Fruit fly (Drosophila melanogaster): ENCODE data around the gene wts.

wts gene

DNA sequence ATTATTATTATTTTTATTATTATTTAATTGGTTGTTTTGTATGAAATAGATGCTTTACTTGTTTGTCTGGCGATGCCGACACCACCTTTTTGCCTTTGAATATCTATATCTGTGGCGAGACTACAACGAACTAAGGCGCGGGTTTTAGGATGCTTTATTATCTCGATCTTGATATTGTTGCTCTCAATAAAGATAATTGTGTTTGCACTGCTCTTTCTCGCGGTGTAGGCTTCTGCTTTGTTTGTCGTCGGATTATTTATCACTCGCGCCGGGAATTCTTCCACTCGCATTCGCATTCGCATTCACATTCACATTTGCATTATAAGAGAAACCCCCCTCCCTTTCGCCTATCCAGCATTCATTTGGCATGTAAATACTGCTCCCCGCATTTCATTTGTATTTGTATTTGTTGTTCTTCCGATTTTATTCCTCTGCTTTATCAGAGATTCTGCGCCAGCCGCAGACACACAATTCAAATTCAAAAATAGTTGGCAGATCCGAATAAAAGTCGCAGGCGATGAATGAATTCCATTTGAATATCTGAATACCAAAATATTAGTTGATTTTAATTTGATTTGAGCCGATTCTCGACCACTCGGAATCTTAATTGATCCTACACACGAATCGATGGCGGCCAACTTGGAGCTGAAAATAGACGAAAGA lies 6.0 kb downstream of the wts start:
- TF ChIP-seq Pif1B (GFP tag; optimal IDR thresholded peaks at IDR 0.05), result no peak
- peak; percentile 40; the same call in 1 of the 2 replicates for TF ChIP-seq CG32121 (GFP tag; IDR thresholded peaks at IDR 0.05)
- TF ChIP-seq Snoo (tag; optimal IDR thresholded peaks at IDR 0.05), result peak; percentile 18
- peak; percentile 59 for TF ChIP-seq CG14655 (GFP tag; optimal IDR thresholded peaks at IDR 0.05)
- no peak for TF ChIP-seq D1 (tag; optimal IDR thresholded peaks at IDR 0.05)
- TF ChIP-seq CG8301 (tag; optimal IDR thresholded peaks at IDR 0.05), result peak; percentile 43
- TF ChIP-seq EcR (GFP tag; optimal IDR thresholded peaks at IDR 0.05), result no peak
- peak; percentile 41 for TF ChIP-seq CG17806 (tag; optimal IDR thresholded peaks at IDR 0.05)
- peak; percentile 31; the same call in 1 of the 3 replicates for TF ChIP-seq CG4496 (GFP tag; IDR thresholded peaks at IDR 0.05)
- TF ChIP-seq CG10348 (GFP tag; IDR thresholded peaks at IDR 0.05), result no peak
- peak; percentile 3 for TF ChIP-seq gl (tag; optimal IDR thresholded peaks at IDR 0.05)
- TF ChIP-seq Pif1A (GFP tag; optimal IDR thresholded peaks at IDR 0.05), result peak; percentile 50
- TF ChIP-seq CG15710 (tag; optimal IDR thresholded peaks at IDR 0.05), result peak; percentile 52
- TF ChIP-seq fd96Ca (GFP tag; IDR thresholded peaks at IDR 0.05), result peak; percentile 69; the same call in 2 of the 3 replicates
- TF ChIP-seq CG12605 (GFP tag; IDR thresholded peaks at IDR 0.05), result no peak
- TF ChIP-seq CG9948 (tag; optimal IDR thresholded peaks at IDR 0.05), result peak; percentile 47
- peak; percentile 46 for TF ChIP-seq CG34367 (tag; optimal IDR thresholded peaks at IDR 0.05)
- TF ChIP-seq CG8159 (tag; optimal IDR thresholded peaks at IDR 0.05), result peak; percentile 55
- TF ChIP-seq Ets98B (GFP tag; IDR thresholded peaks at IDR 0.05), result no peak
- TF ChIP-seq CG13204 (GFP tag; optimal IDR thresholded peaks at IDR 0.05), result no peak
- TF ChIP-seq rn (GFP tag; IDR thresholded peaks at IDR 0.05), result no peak

DNA sequence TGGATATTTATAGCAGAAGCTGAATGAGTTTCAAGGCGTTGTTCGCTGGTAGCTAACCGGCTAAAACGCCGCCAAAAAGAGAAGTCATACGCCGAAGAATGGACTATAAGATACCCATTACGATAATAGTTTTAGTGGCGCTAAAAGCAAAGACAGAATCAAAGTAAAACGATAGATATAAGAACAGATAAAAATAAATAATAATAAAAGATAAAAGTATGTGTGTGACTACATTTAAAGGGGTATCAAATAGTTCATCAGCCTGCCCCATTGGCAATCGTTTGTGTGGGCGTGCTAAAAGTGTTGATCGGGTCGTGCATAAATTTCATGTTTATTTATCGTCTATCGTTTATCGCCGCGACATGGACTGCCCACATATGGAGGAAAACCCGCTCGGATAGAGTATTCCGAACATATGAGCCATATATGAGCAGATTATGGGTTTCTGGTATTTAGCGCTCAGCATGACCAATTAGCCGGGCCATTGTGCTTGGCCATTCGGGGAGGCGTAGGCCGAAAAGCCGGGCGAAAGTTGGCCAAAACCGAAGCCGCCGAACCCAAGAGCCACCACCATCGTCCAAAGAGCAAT lies 9.0 kb downstream of the wts start:
- peak; percentile 45 for TF ChIP-seq CG32121 (GFP tag; IDR thresholded peaks at IDR 0.05)
- peak; percentile 47; the same call in 1 of the 3 replicates for TF ChIP-seq fd96Ca (GFP tag; IDR thresholded peaks at IDR 0.05)
- no peak for TF ChIP-seq CG9948 (tag; optimal IDR thresholded peaks at IDR 0.05)
- peak; percentile 60; the same call in 1 of the 2 replicates for TF ChIP-seq Ets98B (GFP tag; IDR thresholded peaks at IDR 0.05)
- TF ChIP-seq CG14655 (GFP tag; optimal IDR thresholded peaks at IDR 0.05), result peak; percentile 9

DNA sequence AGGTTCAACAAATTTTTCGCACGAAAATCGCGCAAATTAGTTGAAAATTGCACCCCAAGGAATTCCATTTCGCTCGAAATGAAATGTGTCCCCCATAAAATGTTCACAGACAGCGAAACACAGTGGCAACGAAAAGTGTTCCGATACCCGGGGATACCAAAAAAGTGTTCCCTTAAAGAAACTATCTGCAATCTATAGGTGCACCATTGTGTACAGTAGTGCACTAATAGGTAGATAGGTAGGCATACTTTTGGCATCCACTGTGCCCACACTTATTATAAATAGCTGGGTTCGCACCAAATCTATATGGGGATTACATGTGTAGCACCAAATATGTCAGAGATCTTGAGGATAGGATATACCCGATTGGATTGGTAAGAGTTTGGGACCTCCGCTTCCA lies 9.7 kb downstream of the wts start:
- TF ChIP-seq EcR (GFP tag; optimal IDR thresholded peaks at IDR 0.05), result no peak
- peak; percentile 54 for TF ChIP-seq Pif1A (GFP tag; optimal IDR thresholded peaks at IDR 0.05)
- peak; percentile 82 for TF ChIP-seq fd96Ca (GFP tag; IDR thresholded peaks at IDR 0.05)
- peak; percentile 53 for TF ChIP-seq CG15710 (tag; optimal IDR thresholded peaks at IDR 0.05)
- TF ChIP-seq CG34367 (tag; optimal IDR thresholded peaks at IDR 0.05), result peak; percentile 34
- TF ChIP-seq CG13204 (GFP tag; optimal IDR thresholded peaks at IDR 0.05), result no peak
- peak; percentile 40 for TF ChIP-seq CG8301 (tag; optimal IDR thresholded peaks at IDR 0.05)
- peak; percentile 75; the same call in 2 of the 3 replicates for TF ChIP-seq CG4496 (GFP tag; IDR thresholded peaks at IDR 0.05)
- no peak for TF ChIP-seq gl (tag; optimal IDR thresholded peaks at IDR 0.05)
- TF ChIP-seq CG12605 (GFP tag; IDR thresholded peaks at IDR 0.05), result no peak
- TF ChIP-seq CG17806 (tag; optimal IDR thresholded peaks at IDR 0.05), result peak; percentile 33
- TF ChIP-seq Snoo (tag; optimal IDR thresholded peaks at IDR 0.05), result peak; percentile 33
- peak; percentile 62 for TF ChIP-seq rn (GFP tag; IDR thresholded peaks at IDR 0.05)
- peak; percentile 59 for TF ChIP-seq CG32121 (GFP tag; IDR thresholded peaks at IDR 0.05)
- peak; percentile 1 for TF ChIP-seq CG9948 (tag; optimal IDR thresholded peaks at IDR 0.05)
- TF ChIP-seq CG8159 (tag; optimal IDR thresholded peaks at IDR 0.05), result peak; percentile 34
- TF ChIP-seq Ets98B (GFP tag; IDR thresholded peaks at IDR 0.05), result peak; percentile 76
- TF ChIP-seq CG10348 (GFP tag; IDR thresholded peaks at IDR 0.05), result 0 out of 2 replicates have a peak, but pooled peaks have one; percentile 28
- no peak for TF ChIP-seq D1 (tag; optimal IDR thresholded peaks at IDR 0.05)
- peak; percentile 43 for TF ChIP-seq CG14655 (GFP tag; optimal IDR thresholded peaks at IDR 0.05)
- TF ChIP-seq Pif1B (GFP tag; optimal IDR thresholded peaks at IDR 0.05), result peak; percentile 30

DNA sequence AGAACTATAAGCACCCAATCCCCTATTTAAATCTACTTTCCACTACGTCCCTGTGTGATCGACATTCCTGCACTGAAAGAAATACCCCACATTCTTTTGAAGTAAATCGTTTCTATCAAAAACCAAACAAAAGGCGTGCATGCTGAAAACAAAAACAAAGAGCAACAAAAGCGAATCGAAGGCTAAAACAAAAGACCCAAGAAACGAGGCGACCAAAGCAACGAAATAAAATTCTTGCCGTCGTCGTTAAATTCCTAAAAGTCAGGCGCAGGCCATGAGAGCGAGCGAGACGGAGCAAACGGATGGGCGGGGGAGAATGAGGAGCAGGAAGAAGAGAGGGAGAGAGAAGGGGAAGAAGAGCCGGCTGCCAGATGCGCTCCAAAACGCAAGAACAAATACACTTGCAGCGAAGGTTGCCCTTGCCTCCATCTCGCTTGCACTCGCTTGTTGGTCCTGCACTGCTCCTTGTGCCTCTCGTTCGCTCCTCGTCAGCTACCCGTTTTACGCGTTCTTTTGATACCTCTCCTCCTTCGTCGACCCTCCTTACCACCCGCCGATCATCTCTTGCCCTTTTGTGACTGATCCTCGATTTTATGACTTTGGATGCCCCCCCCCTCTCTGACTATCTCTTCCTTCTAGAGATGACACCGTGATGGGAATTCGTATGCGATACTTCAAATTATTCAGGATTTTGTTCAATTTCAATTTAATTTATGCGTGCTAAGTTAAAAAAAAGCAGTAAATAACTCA lies 11.7 kb downstream of the wts start:
- TF ChIP-seq Pif1A (GFP tag; optimal IDR thresholded peaks at IDR 0.05) (peak; percentile 8), EcR (GFP tag; optimal IDR thresholded peaks at IDR 0.05) (peak; percentile 80), fd96Ca (GFP tag; IDR thresholded peaks at IDR 0.05) (no peak), gl (tag; optimal IDR thresholded peaks at IDR 0.05) (peak; percentile 32), CG8159 (tag; optimal IDR thresholded peaks at IDR 0.05) (peak; percentile 46), Ets98B (GFP tag; IDR thresholded peaks at IDR 0.05) (no peak; the same call in 1 of the 2 replicates), CG10348 (GFP tag; IDR thresholded peaks at IDR 0.05) (no peak), CG32121 (GFP tag; IDR thresholded peaks at IDR 0.05) (peak; percentile 16; the same call in 1 of the 2 replicates), CG17806 (tag; optimal IDR thresholded peaks at IDR 0.05) (peak; percentile 47), CG13204 (GFP tag; optimal IDR thresholded peaks at IDR 0.05) (peak; percentile 90), rn (GFP tag; IDR thresholded peaks at IDR 0.05) (0 out of 2 replicates have a peak, but pooled peaks have one; percentile 18), CG9948 (tag; optimal IDR thresholded peaks at IDR 0.05) (peak; percentile 4), CG34367 (tag; optimal IDR thresholded peaks at IDR 0.05) (no peak)

DNA sequence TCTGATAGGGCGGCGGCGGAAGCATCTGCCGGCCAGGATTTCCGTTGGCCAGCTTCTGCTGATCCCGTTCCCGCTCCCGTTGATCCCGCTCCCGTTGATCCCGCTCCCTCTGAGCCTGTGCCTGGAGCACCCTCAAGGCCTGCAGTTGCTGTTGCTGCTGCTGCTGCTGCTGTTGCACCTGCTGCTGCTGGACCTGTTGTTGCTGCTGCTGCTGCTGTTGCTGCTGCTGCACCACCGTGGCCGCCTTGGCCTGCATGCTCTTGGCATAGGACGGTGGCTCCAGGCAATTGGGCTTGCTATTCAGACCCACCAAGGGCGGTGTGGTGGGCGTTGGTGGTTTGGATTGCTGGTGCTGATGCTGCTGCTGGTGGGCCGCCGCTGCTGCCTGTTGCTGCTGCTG lies 13.5 kb downstream of the wts start:
- TF ChIP-seq CG14655 (GFP tag; optimal IDR thresholded peaks at IDR 0.05) (no peak), Snoo (tag; optimal IDR thresholded peaks at IDR 0.05) (no peak), rn (GFP tag; IDR thresholded peaks at IDR 0.05) (no peak), CG13204 (GFP tag; optimal IDR thresholded peaks at IDR 0.05) (no peak), CG17806 (tag; optimal IDR thresholded peaks at IDR 0.05) (no peak), CG34367 (tag; optimal IDR thresholded peaks at IDR 0.05) (no peak), CG15710 (tag; optimal IDR thresholded peaks at IDR 0.05) (no peak), fd96Ca (GFP tag; IDR thresholded peaks at IDR 0.05) (no peak), Pif1A (GFP tag; optimal IDR thresholded peaks at IDR 0.05) (no peak), CG10348 (GFP tag; IDR thresholded peaks at IDR 0.05) (no peak), CG8301 (tag; optimal IDR thresholded peaks at IDR 0.05) (no peak), Pif1B (GFP tag; optimal IDR thresholded peaks at IDR 0.05) (no peak), gl (tag; optimal IDR thresholded peaks at IDR 0.05) (no peak)
